Fruit fly (Drosophila melanogaster) whole organism, embryonic: ENCODE results near the gene eEF1delta.
A peak's percentile ranks its signal among the peaks of the same experiment; 100 is the strongest.

Experiments
- Antp ChIP-seq: fragments of 200-800 bp; sonication (Bioruptor generic); optimal IDR thresholded peaks from 3 replicates; lab custom pipeline; 2016; ENCODE audit warnings: missing biosample characterization, missing genetic modification characterization
- B-H2 ChIP-seq: fragments of 200-800 bp; sonication (Bioruptor generic); optimal IDR thresholded peaks from 2 replicates; lab custom pipeline; 2018; ENCODE audit warnings: missing biosample characterization, mild to moderate bottlenecking, missing genetic modification characterization
- C15 ChIP-seq: fragments of 200-800 bp; sonication (Bioruptor generic); IDR thresholded peaks from 3 replicates; pipeline ENCODE4 v1.3.6; 2022; ENCODE audit warnings: missing biosample characterization, missing genetic modification characterization
- CG10462 ChIP-seq: fragments of 200-800 bp; sonication (Bioruptor generic); optimal IDR thresholded peaks from 2 replicates; lab custom pipeline; 2016; ENCODE audit warnings: missing biosample characterization, missing genetic modification characterization
- CG11560 ChIP-seq: fragments of 200-800 bp; sonication (Bioruptor generic); IDR thresholded peaks from 3 replicates; pipeline ENCODE4 v1.3.6; 2022; ENCODE audit warnings: missing biosample characterization, missing genetic modification characterization
- CG14860 ChIP-seq: fragments of 200-800 bp; sonication (Bioruptor generic); IDR thresholded peaks from 3 replicates; pipeline ENCODE4 v1.3.6; 2022; ENCODE audit warnings: missing biosample characterization, missing genetic modification characterization; ENCODE audit not compliant: partially characterized antibody
- CG15479 ChIP-seq: fragments of 200-800 bp; sonication (Bioruptor generic); optimal IDR thresholded peaks from 3 replicates; lab custom pipeline; 2019; ENCODE audit warnings: missing biosample characterization, mild to moderate bottlenecking, missing genetic modification characterization, moderate library complexity
- CG2712 ChIP-seq: fragments of 200-800 bp; optimal IDR thresholded peaks from 3 replicates; lab custom pipeline; 2019; ENCODE audit warnings: missing biosample characterization, mild to moderate bottlenecking, missing genetic modification characterization, moderate library complexity
- CG30020 ChIP-seq: fragments of 200-800 bp; optimal IDR thresholded peaks from 2 replicates; lab custom pipeline; 2019; ENCODE audit warnings: missing biosample characterization, mild to moderate bottlenecking, missing genetic modification characterization, moderate library complexity
- CG30403 ChIP-seq: fragments of 200-800 bp; sonication (Bioruptor generic); optimal IDR thresholded peaks from 3 replicates; lab custom pipeline; 2016; ENCODE audit warnings: missing biosample characterization, missing genetic modification characterization
- CG4360 ChIP-seq: fragments of 200-800 bp; sonication (Bioruptor generic); IDR thresholded peaks from 2 replicates; pipeline ENCODE4 v1.3.6; 2022; ENCODE audit warnings: missing biosample characterization, missing genetic modification characterization
- CG6654 ChIP-seq: fragments of 200-800 bp; sonication (Bioruptor generic); optimal IDR thresholded peaks from 2 replicates; lab custom pipeline; 2017; ENCODE audit warnings: missing biosample characterization, mild to moderate bottlenecking, missing genetic modification characterization
- CG6683 ChIP-seq: fragments of 200-800 bp; sonication (Bioruptor generic); optimal IDR thresholded peaks from 2 replicates; lab custom pipeline; 2017; ENCODE audit warnings: missing biosample characterization, mild to moderate bottlenecking, missing genetic modification characterization, missing genetic modification reagents
- CG6854 ChIP-seq: fragments of 200-800 bp; sonication (Bioruptor generic); optimal IDR thresholded peaks from 3 replicates; lab custom pipeline; 2017; ENCODE audit warnings: missing biosample characterization, mild to moderate bottlenecking, missing genetic modification characterization
- CG8924 ChIP-seq: fragments of 200-800 bp; optimal IDR thresholded peaks from 3 replicates; lab custom pipeline; 2019; ENCODE audit warnings: missing biosample characterization, mild to moderate bottlenecking, missing genetic modification characterization, moderate library complexity
- Camta ChIP-seq: fragments of 200-800 bp; sonication (Bioruptor generic); optimal IDR thresholded peaks from 2 replicates; lab custom pipeline; 2016; ENCODE audit warnings: missing biosample characterization, missing genetic modification characterization
- Deaf1 ChIP-seq: fragments of 200-800 bp; optimal IDR thresholded peaks from 3 replicates; lab custom pipeline; 2019; ENCODE audit warnings: missing biosample characterization, mild to moderate bottlenecking, missing genetic modification characterization, moderate library complexity
- Dek ChIP-seq: fragments of 200-800 bp; sonication (Bioruptor generic); optimal IDR thresholded peaks from 3 replicates; lab custom pipeline; 2019; ENCODE audit warnings: missing biosample characterization, mild to moderate bottlenecking, missing genetic modification characterization, moderate library complexity
- E2f1 ChIP-seq: fragments of 200-800 bp; sonication (Bioruptor generic); IDR thresholded peaks from 2 replicates; pipeline ENCODE4 v1.3.6; 2022; ENCODE audit warnings: missing biosample characterization, missing genetic modification characterization
- Ets97D ChIP-seq: fragments of 200-800 bp; sonication (Bioruptor generic); optimal IDR thresholded peaks from 3 replicates; lab custom pipeline; 2016; ENCODE audit warnings: missing biosample characterization, missing genetic modification characterization
- Fer2 ChIP-seq: fragments of 200-800 bp; sonication (Bioruptor generic); optimal IDR thresholded peaks from 2 replicates; lab custom pipeline; 2018; ENCODE audit warnings: missing biosample characterization, mild to moderate bottlenecking, missing genetic modification characterization, moderate library complexity
- Hmr ChIP-seq: fragments of 200-800 bp; sonication (Bioruptor generic); optimal IDR thresholded peaks from 3 replicates; lab custom pipeline; 2017; ENCODE audit warnings: mild to moderate bottlenecking, missing biosample characterization, missing genetic modification reagents, missing genetic modification characterization
- Hr39 ChIP-seq: fragments of >200 bp; optimal IDR thresholded peaks from 2 replicates; lab custom pipeline; 2017
- MESR4 ChIP-seq: fragments of 200-800 bp; sonication (Bioruptor generic); optimal IDR thresholded peaks from 2 replicates; lab custom pipeline; 2018; ENCODE audit warnings: missing biosample characterization, mild to moderate bottlenecking, missing genetic modification characterization, moderate library complexity
- Pdp1 ChIP-seq, 2 experiments: fragments of 200-800 bp; sonication (Bioruptor generic); optimal IDR thresholded peaks; 3 replicates each; lab custom pipeline; 2016; ENCODE audit warnings: missing biosample characterization in 2 of 2, missing genetic modification characterization in 2 of 2, mild to moderate bottlenecking in 1 of 2, moderate library complexity in 1 of 2
- Scr ChIP-seq: fragments of 200-800 bp; sonication (Bioruptor generic); IDR thresholded peaks from 2 replicates; pipeline ENCODE4 v1.3.6; 2022; ENCODE audit warnings: missing biosample characterization, missing genetic modification characterization; ENCODE audit not compliant: partially characterized antibody
- Sin3A ChIP-seq: fragments of >200 bp; optimal IDR thresholded peaks from 2 replicates; lab custom pipeline; 2018
- Sox100B ChIP-seq: fragments of 200-800 bp; sonication (Bioruptor generic); optimal IDR thresholded peaks from 3 replicates; lab custom pipeline; 2018; ENCODE audit warnings: missing biosample characterization, mild to moderate bottlenecking, missing genetic modification characterization
- Spps ChIP-seq: fragments of 200-800 bp; sonication (Bioruptor generic); optimal IDR thresholded peaks from 2 replicates; lab custom pipeline; 2018; ENCODE audit warnings: missing biosample characterization, mild to moderate bottlenecking, missing genetic modification characterization
- ab ChIP-seq: fragments of 200-800 bp; sonication (Bioruptor generic); optimal IDR thresholded peaks from 2 replicates; lab custom pipeline; 2016; ENCODE audit warnings: missing biosample characterization, missing genetic modification characterization
- ac ChIP-seq: fragments of 200-800 bp; sonication (Bioruptor generic); optimal IDR thresholded peaks from 3 replicates; lab custom pipeline; 2017; ENCODE audit warnings: missing biosample characterization, mild to moderate bottlenecking, missing genetic modification characterization
- ara ChIP-seq: fragments of 200-800 bp; sonication (Bioruptor generic); IDR thresholded peaks from 2 replicates; pipeline ENCODE4 v1.3.6; 2022; ENCODE audit warnings: missing biosample characterization, missing genetic modification characterization
- bigmax ChIP-seq: fragments of 200-800 bp; sonication (Bioruptor generic); optimal IDR thresholded peaks from 2 replicates; lab custom pipeline; 2018; ENCODE audit warnings: missing biosample characterization, mild to moderate bottlenecking, missing genetic modification characterization
- caup ChIP-seq: fragments of 200-800 bp; sonication (Bioruptor generic); optimal IDR thresholded peaks from 3 replicates; lab custom pipeline; 2017; ENCODE audit warnings: missing biosample characterization, mild to moderate bottlenecking, missing genetic modification characterization, moderate library complexity; ENCODE audit not compliant: severe bottlenecking
- croc ChIP-seq: fragments of 200-800 bp; sonication (Bioruptor generic); conservative IDR thresholded peaks from 3 replicates; pipeline ENCODE4 v1.3.6; 2022; ENCODE audit warnings: missing biosample characterization, missing genetic modification characterization
- cwo ChIP-seq: fragments of 200-800 bp; sonication (Bioruptor generic); optimal IDR thresholded peaks from 3 replicates; lab custom pipeline; 2017; ENCODE audit warnings: missing biosample characterization, missing genetic modification characterization, mild to moderate bottlenecking, moderate library complexity, missing genetic modification reagents
- fd102C ChIP-seq: fragments of 200-800 bp; sonication (Bioruptor generic); optimal IDR thresholded peaks from 2 replicates; lab custom pipeline; 2018; ENCODE audit warnings: missing biosample characterization, mild to moderate bottlenecking, missing genetic modification characterization, moderate library complexity
- gce ChIP-seq: fragments of 200-800 bp; sonication (Bioruptor generic); IDR thresholded peaks from 3 replicates; pipeline ENCODE4 v1.3.6; 2022; ENCODE audit warnings: missing biosample characterization, missing genetic modification characterization
- grau ChIP-seq: fragments of 200-800 bp; optimal IDR thresholded peaks from 3 replicates; lab custom pipeline; 2019; ENCODE audit warnings: missing biosample characterization, mild to moderate bottlenecking, missing genetic modification characterization, moderate library complexity
- jigr1 ChIP-seq: fragments of 200-800 bp; sonication (Bioruptor generic); IDR thresholded peaks from 3 replicates; pipeline ENCODE4 v1.3.6; 2022; ENCODE audit warnings: missing biosample characterization, missing genetic modification characterization
- mam ChIP-seq: fragments of 200-800 bp; sonication (Bioruptor generic); optimal IDR thresholded peaks from 3 replicates; lab custom pipeline; 2016; ENCODE audit warnings: missing biosample characterization, missing genetic modification characterization
- mirr ChIP-seq: fragments of 200-800 bp; sonication (Bioruptor generic); optimal IDR thresholded peaks from 3 replicates; lab custom pipeline; 2018; ENCODE audit warnings: missing biosample characterization, mild to moderate bottlenecking, missing genetic modification characterization
- onecut ChIP-seq: fragments of 200-800 bp; sonication (Bioruptor generic); IDR thresholded peaks from 2 replicates; pipeline ENCODE4 v1.3.6; 2022; ENCODE audit warnings: missing biosample characterization, missing genetic modification characterization
- pum ChIP-seq: fragments of 200-800 bp; sonication (Bioruptor generic); optimal IDR thresholded peaks from 2 replicates; lab custom pipeline; 2016; ENCODE audit warnings: missing biosample characterization, missing genetic modification characterization
- ranshi ChIP-seq: fragments of 200-800 bp; sonication (Bioruptor generic); IDR thresholded peaks from 2 replicates; pipeline ENCODE4 v1.3.6; 2022; ENCODE audit warnings: missing biosample characterization, missing genetic modification characterization
- salm ChIP-seq: fragments of 200-800 bp; sonication (Bioruptor generic); optimal IDR thresholded peaks from 2 replicates; lab custom pipeline; 2018; ENCODE audit warnings: missing biosample characterization, mild to moderate bottlenecking, missing genetic modification characterization
- sisA ChIP-seq: fragments of 200-800 bp; sonication (Bioruptor generic); IDR thresholded peaks from 2 replicates; pipeline ENCODE4 v1.3.6; 2022; ENCODE audit warnings: missing biosample characterization, missing genetic modification characterization
- sob ChIP-seq: fragments of 200-800 bp; sonication (Bioruptor generic); IDR thresholded peaks from 2 replicates; pipeline ENCODE4 v1.3.6; 2022; ENCODE audit warnings: missing biosample characterization, missing genetic modification characterization
- stwl ChIP-seq: fragments of 200-800 bp; sonication (Bioruptor generic); optimal IDR thresholded peaks from 3 replicates; lab custom pipeline; 2018; ENCODE audit warnings: missing biosample characterization, mild to moderate bottlenecking, missing genetic modification characterization, moderate library complexity
- tap ChIP-seq: fragments of 200-800 bp; optimal IDR thresholded peaks from 3 replicates; lab custom pipeline; 2019; ENCODE audit warnings: missing biosample characterization, mild to moderate bottlenecking, missing genetic modification characterization, moderate library complexity
- tgo ChIP-seq: fragments of 200-800 bp; sonication (Bioruptor generic); IDR thresholded peaks from 3 replicates; pipeline ENCODE4 v1.3.6; 2022; ENCODE audit warnings: missing biosample characterization, missing genetic modification characterization

Gene eEF1delta

dm6 chr2L:10200847-10201246 lies 31.5 kb upstream of the eEF1delta start, which contains the start of the genes Ripalpha and RpL7 (continued):
- peak; percentile 97 for TF ChIP-seq fd102C (GFP tag; lab: Kevin White, UChicago)
- peak; percentile 95 for TF ChIP-seq C15
- TF ChIP-seq Hmr (GFP tag; lab: Kevin White, UChicago), result peak; percentile 100
- TF ChIP-seq sob, result peak; percentile 99
- peak; percentile 74 for TF ChIP-seq CG4360 (GFP tag; lab: Robert Waterston, UW)
- peak; percentile 92 for TF ChIP-seq CG2712 (tag; lab: Kevin White, UChicago)
- TF ChIP-seq stwl (tag; lab: Kevin White, UChicago), result peak; percentile 98
- peak; percentile 88 for TF ChIP-seq grau (tag; lab: Kevin White, UChicago)
- TF ChIP-seq Deaf1 (tag; lab: Kevin White, UChicago), result peak; percentile 70
- peak; percentile 92 for TF ChIP-seq ab (GFP tag; lab: Kevin White, UChicago)
- peak; percentile 90 for TF ChIP-seq CG6654 (GFP tag; lab: Kevin White, UChicago)
- TF ChIP-seq ranshi, result peak; percentile 97
- peak; percentile 95 for TF ChIP-seq Dek (tag; lab: Kevin White, UChicago)
- TF ChIP-seq jigr1 (GFP tag; lab: Robert Waterston, UW), result peak; percentile 50; the same call in 1 of the 3 replicates
- peak; percentile 96 for TF ChIP-seq onecut (GFP tag; lab: Robert Waterston, UW)
- no peak for TF ChIP-seq Hr39 (lab: Kevin White, UChicago)
- TF ChIP-seq CG6854 (GFP tag; lab: Kevin White, UChicago), result peak; percentile 92
- TF ChIP-seq Camta, result peak; percentile 96
- peak; percentile 75 for TF ChIP-seq CG14860 (GFP tag; lab: Robert Waterston, UW)
- peak; percentile 94 for TF ChIP-seq mam (GFP tag; lab: Kevin White, UChicago)
- TF ChIP-seq CG30020 (tag; lab: Kevin White, UChicago), result peak; percentile 78
- TF ChIP-seq CG6683, result peak; percentile 98
- peak; percentile 93 for TF ChIP-seq cwo (GFP tag; lab: Kevin White, UChicago)
- TF ChIP-seq croc, result peak; percentile 89
- peak; percentile 90 for TF ChIP-seq Spps (tag; lab: Kevin White, UChicago)
- peak; percentile 88 for TF ChIP-seq sisA (GFP tag; lab: Robert Waterston, UW)
- peak; percentile 99 for TF ChIP-seq mirr (GFP tag; lab: Kevin White, UChicago)
- peak; percentile 96 for TF ChIP-seq ac (GFP tag; lab: Kevin White, UChicago)
- TF ChIP-seq pum (GFP tag; lab: Kevin White, UChicago), result peak; percentile 96
- peak; percentile 97 for TF ChIP-seq gce (GFP tag; lab: Robert Waterston, UW)
- peak; percentile 85 for TF ChIP-seq Scr (GFP tag; lab: Robert Waterston, UW)
- TF ChIP-seq Fer2 (tag; lab: Kevin White, UChicago), result peak; percentile 95
- peak; percentile 94 for TF ChIP-seq CG10462
- peak; percentile 99 for TF ChIP-seq B-H2
- TF ChIP-seq ara (GFP tag; lab: Robert Waterston, UW), result peak; percentile 96
- peak; percentile 99 for TF ChIP-seq caup (GFP tag; lab: Kevin White, UChicago)
- TF ChIP-seq CG15479 (GFP tag; lab: Kevin White, UChicago), result peak; percentile 95
- peak; percentile 96 for TF ChIP-seq CG30403 (GFP tag; lab: Kevin White, UChicago)
- TF ChIP-seq CG8924 (tag; lab: Kevin White, UChicago), result peak; percentile 89
- peak; percentile 96 to 97 for TF ChIP-seq Pdp1 (GFP tag; optimal IDR thresholded peaks at IDR 0.05; lab: Kevin White, UChicago)
- peak; percentile 88 for TF ChIP-seq Sox100B (GFP tag; lab: Kevin White, UChicago)
- TF ChIP-seq salm, result peak; percentile 92
- TF ChIP-seq Antp, result peak; percentile 92
- TF ChIP-seq tgo, result peak; percentile 92
- TF ChIP-seq Sin3A (lab: Kevin White, UChicago), result peak; percentile 69
- peak; percentile 100 for TF ChIP-seq Ets97D (GFP tag; lab: Kevin White, UChicago)
- TF ChIP-seq MESR4, result peak; percentile 100
- TF ChIP-seq bigmax (GFP tag; lab: Kevin White, UChicago), result peak; percentile 92
- TF ChIP-seq tap (tag; lab: Kevin White, UChicago), result peak; percentile 84
- peak; percentile 73; the same call in 2 of the 3 replicates for TF ChIP-seq CG11560
- peak; percentile 96 for TF ChIP-seq E2f1 (GFP tag; lab: Robert Waterston, UW)
